Fruit fly (Drosophila melanogaster) whole organism, embryonic: ENCODE results near the gene CG7781.

ENCODE experiments used
- Abd-B ChIP-seq: fragments of 200-800 bp; sonication (Bioruptor generic); optimal IDR thresholded peaks from 2 replicates; lab custom pipeline; 2018; ENCODE audit warnings: missing biosample characterization, mild to moderate bottlenecking, missing genetic modification characterization, moderate library complexity
- Bdp1 ChIP-seq: fragments of 200-800 bp; sonication (Bioruptor generic); optimal IDR thresholded peaks from 3 replicates; lab custom pipeline; 2016; ENCODE audit warnings: missing biosample characterization, missing genetic modification characterization
- Bteb2 ChIP-seq: fragments of 200-800 bp; sonication (Bioruptor generic); optimal IDR thresholded peaks from 2 replicates; lab custom pipeline; 2016; ENCODE audit warnings: missing biosample characterization, missing genetic modification characterization
- CG11504 ChIP-seq: fragments of 200-800 bp; sonication (Bioruptor generic); optimal IDR thresholded peaks from 3 replicates; lab custom pipeline; 2019; ENCODE audit warnings: missing biosample characterization, mild to moderate bottlenecking, missing genetic modification characterization, moderate library complexity
- CG15601 ChIP-seq: fragments of 200-800 bp; sonication (Bioruptor generic); optimal IDR thresholded peaks from 3 replicates; lab custom pipeline; 2019; ENCODE audit warnings: missing biosample characterization, mild to moderate bottlenecking, missing genetic modification characterization, moderate library complexity
- CG1647 ChIP-seq: fragments of 200-800 bp; sonication (Bioruptor generic); optimal IDR thresholded peaks from 3 replicates; lab custom pipeline; 2016; ENCODE audit warnings: missing biosample characterization, missing genetic modification characterization
- CG16863 ChIP-seq: fragments of 200-800 bp; sonication (Bioruptor generic); optimal IDR thresholded peaks from 3 replicates; lab custom pipeline; 2016; ENCODE audit warnings: missing biosample characterization, missing genetic modification characterization
- CG17612 ChIP-seq: fragments of 200-800 bp; sonication (Bioruptor generic); IDR thresholded peaks from 2 replicates; pipeline ENCODE4 v1.3.6; 2022; ENCODE audit warnings: missing biosample characterization, missing genetic modification characterization
- CG30020 ChIP-seq: fragments of 200-800 bp; optimal IDR thresholded peaks from 2 replicates; lab custom pipeline; 2019; ENCODE audit warnings: missing biosample characterization, mild to moderate bottlenecking, missing genetic modification characterization, moderate library complexity
- CG30431 ChIP-seq: fragments of 200-800 bp; sonication (Bioruptor generic); optimal IDR thresholded peaks from 2 replicates; lab custom pipeline; 2017; ENCODE audit warnings: missing biosample characterization, missing genetic modification characterization
- CG3065 ChIP-seq: fragments of 200-800 bp; sonication (Bioruptor generic); optimal IDR thresholded peaks from 2 replicates; lab custom pipeline; 2016; ENCODE audit warnings: missing biosample characterization, missing genetic modification characterization
- CG3407 ChIP-seq: fragments of 200-800 bp; sonication (Bioruptor generic); optimal IDR thresholded peaks from 2 replicates; lab custom pipeline; 2018; ENCODE audit warnings: missing biosample characterization, mild to moderate bottlenecking, missing genetic modification characterization
- CG6272 ChIP-seq: fragments of 200-800 bp; sonication (Bioruptor generic); IDR thresholded peaks from 2 replicates; pipeline ENCODE4 v1.3.6; 2022; ENCODE audit warnings: missing biosample characterization, missing genetic modification characterization
- CG6854 ChIP-seq: fragments of 200-800 bp; sonication (Bioruptor generic); optimal IDR thresholded peaks from 3 replicates; lab custom pipeline; 2017; ENCODE audit warnings: missing biosample characterization, mild to moderate bottlenecking, missing genetic modification characterization
- CG7928 ChIP-seq: fragments of 200-800 bp; sonication (Bioruptor generic); optimal IDR thresholded peaks from 2 replicates; lab custom pipeline; 2017; ENCODE audit warnings: missing biosample characterization, mild to moderate bottlenecking, missing genetic modification characterization
- CG8478 ChIP-seq: fragments of >200 bp; optimal IDR thresholded peaks from 2 replicates; lab custom pipeline; 2018
- CkIIα-i1 ChIP-seq: fragments of 200-800 bp; sonication (Bioruptor generic); IDR thresholded peaks from 2 replicates; pipeline ENCODE4 v1.3.6; 2022; ENCODE audit warnings: missing biosample characterization, missing genetic modification characterization
- D ChIP-seq, 2 experiments: fragments of 200-800 bp in 1 of 2; fragments of >200 bp in 1 of 2; sonication (Bioruptor generic) in 1 of 2; optimal IDR thresholded peaks; 2 replicates in 1 of 2; 3 replicates in 1 of 2; lab custom pipeline; 2017; ENCODE audit warnings: mild to moderate bottlenecking in 1 of 2, missing biosample characterization in 1 of 2, missing genetic modification characterization in 1 of 2, missing genetic modification reagents in 1 of 2
- ERR ChIP-seq: fragments of 200-800 bp; sonication (Bioruptor generic); optimal IDR thresholded peaks from 2 replicates; lab custom pipeline; 2016; ENCODE audit warnings: missing biosample characterization, missing genetic modification characterization
- HLH54F ChIP-seq: fragments of 200-800 bp; sonication (Bioruptor generic); optimal IDR thresholded peaks from 3 replicates; lab custom pipeline; 2016; ENCODE audit warnings: missing biosample characterization, missing genetic modification characterization
- HLHmδ ChIP-seq: fragments of 200-800 bp; sonication (Bioruptor generic); optimal IDR thresholded peaks from 2 replicates; lab custom pipeline; 2018; ENCODE audit warnings: missing biosample characterization, mild to moderate bottlenecking, missing genetic modification characterization, moderate library complexity
- Jarid2 ChIP-seq: fragments of 200-800 bp; sonication (Bioruptor generic); optimal IDR thresholded peaks from 3 replicates; lab custom pipeline; 2017; ENCODE audit warnings: mild to moderate bottlenecking, missing biosample characterization, missing genetic modification reagents, missing genetic modification characterization
- MESR4 ChIP-seq: fragments of 200-800 bp; sonication (Bioruptor generic); optimal IDR thresholded peaks from 2 replicates; lab custom pipeline; 2018; ENCODE audit warnings: missing biosample characterization, mild to moderate bottlenecking, missing genetic modification characterization, moderate library complexity
- Max ChIP-seq: fragments of 200-800 bp; sonication (Bioruptor generic); optimal IDR thresholded peaks from 2 replicates; lab custom pipeline; 2016; ENCODE audit warnings: missing biosample characterization, mild to moderate bottlenecking, missing genetic modification characterization
- Med ChIP-seq: fragments of 200-800 bp; sonication (Bioruptor generic); peaks from one replicate; lab custom pipeline; 2016; ENCODE audit warnings: missing biosample characterization, missing genetic modification characterization, mild to moderate bottlenecking, inconsistent platforms, moderate library complexity
- Nf-YB ChIP-seq: fragments of 200-800 bp; sonication (Bioruptor generic); optimal IDR thresholded peaks from 3 replicates; lab custom pipeline; 2019; ENCODE audit warnings: missing biosample characterization, mild to moderate bottlenecking, missing genetic modification characterization, moderate library complexity
- Side ChIP-seq: fragments of 200-800 bp; sonication (Bioruptor generic); optimal IDR thresholded peaks from 2 replicates; lab custom pipeline; 2016; ENCODE audit warnings: missing biosample characterization, missing genetic modification characterization
- Six4 ChIP-seq: fragments of 200-800 bp; sonication (Bioruptor generic); optimal IDR thresholded peaks from 2 replicates; lab custom pipeline; 2016; ENCODE audit warnings: missing biosample characterization, missing genetic modification characterization
- Sry-β ChIP-seq: fragments of 200-800 bp; sonication (Bioruptor generic); optimal IDR thresholded peaks from 2 replicates; lab custom pipeline; 2018; ENCODE audit warnings: missing biosample characterization, mild to moderate bottlenecking, missing genetic modification characterization, moderate library complexity
- Stat92E ChIP-seq, 3 experiments: fragments of >200 bp in 2 of 3; fragments of 200-800 bp in 1 of 3; sonication (Bioruptor generic) in 1 of 3; optimal IDR thresholded peaks; 2 replicates each; lab custom pipeline; 2017 to 2019; ENCODE audit warnings: missing biosample characterization in 3 of 3, missing genetic modification characterization in 3 of 3, mild to moderate bottlenecking in 1 of 3, moderate library complexity in 1 of 3
- Taf1 ChIP-seq: fragments of 200-800 bp; sonication (Bioruptor generic); IDR thresholded peaks from 2 replicates; pipeline ENCODE4 v1.3.6; 2022; ENCODE audit warnings: missing biosample characterization, missing genetic modification characterization
- Xbp1 ChIP-seq: fragments of 200-800 bp; sonication (Bioruptor generic); optimal IDR thresholded peaks from 3 replicates; lab custom pipeline; 2016; ENCODE audit warnings: missing biosample characterization, mild to moderate bottlenecking, missing genetic modification characterization
- Xrp1 ChIP-seq: fragments of 200-800 bp; sonication (Bioruptor generic); IDR thresholded peaks from 2 replicates; pipeline ENCODE4 v1.3.6; 2022; ENCODE audit warnings: missing biosample characterization, missing genetic modification characterization
- ab ChIP-seq: fragments of 200-800 bp; sonication (Bioruptor generic); optimal IDR thresholded peaks from 2 replicates; lab custom pipeline; 2016; ENCODE audit warnings: missing biosample characterization, missing genetic modification characterization
- amos ChIP-seq: fragments of 200-800 bp; sonication (Bioruptor generic); IDR thresholded peaks from 2 replicates; pipeline ENCODE4 v1.3.6; 2022; ENCODE audit warnings: missing biosample characterization, missing genetic modification characterization; ENCODE audit not compliant: partially characterized antibody
- btn ChIP-seq: fragments of 200-800 bp; sonication (Bioruptor generic); optimal IDR thresholded peaks from 2 replicates; lab custom pipeline; 2016; ENCODE audit warnings: missing biosample characterization, missing genetic modification characterization
- chif ChIP-seq, 2 experiments: fragments of 200-800 bp; sonication (Bioruptor generic); optimal IDR thresholded peaks; 3 replicates each; lab custom pipeline; 2016; ENCODE audit warnings: missing biosample characterization in 2 of 2, missing genetic modification characterization in 2 of 2
- da ChIP-seq: fragments of 200-800 bp; sonication (Bioruptor generic); optimal IDR thresholded peaks from 2 replicates; lab custom pipeline; 2016; ENCODE audit warnings: missing biosample characterization, missing genetic modification characterization
- emc ChIP-seq: fragments of 200-800 bp; sonication (Bioruptor generic); optimal IDR thresholded peaks from 2 replicates; lab custom pipeline; 2016; ENCODE audit warnings: missing biosample characterization, missing genetic modification characterization
- ftz-f1 ChIP-seq: fragments of 200-800 bp; sonication (Bioruptor generic); optimal IDR thresholded peaks from 2 replicates; lab custom pipeline; 2016; ENCODE audit warnings: missing biosample characterization, missing genetic modification characterization
- ham ChIP-seq: fragments of 200-800 bp; sonication (Bioruptor generic); IDR thresholded peaks from 2 replicates; pipeline ENCODE4 v1.3.6; 2022; ENCODE audit warnings: missing biosample characterization, missing genetic modification characterization
- jigr1 ChIP-seq: fragments of 200-800 bp; sonication (Bioruptor generic); IDR thresholded peaks from 3 replicates; pipeline ENCODE4 v1.3.6; 2022; ENCODE audit warnings: missing biosample characterization, missing genetic modification characterization
- knrl ChIP-seq: fragments of 200-800 bp; sonication (Bioruptor generic); IDR thresholded peaks from 3 replicates; pipeline ENCODE4 v1.3.6; 2022; ENCODE audit warnings: missing biosample characterization, missing genetic modification characterization; ENCODE audit not compliant: partially characterized antibody
- lab ChIP-seq: fragments of 200-800 bp; sonication (Bioruptor generic); optimal IDR thresholded peaks from 3 replicates; lab custom pipeline; 2017; ENCODE audit warnings: missing biosample characterization, missing genetic modification characterization, mild to moderate bottlenecking, moderate library complexity, missing genetic modification reagents
- salm ChIP-seq: fragments of 200-800 bp; sonication (Bioruptor generic); optimal IDR thresholded peaks from 2 replicates; lab custom pipeline; 2018; ENCODE audit warnings: missing biosample characterization, mild to moderate bottlenecking, missing genetic modification characterization
- sens-2 ChIP-seq: fragments of 200-800 bp; sonication (Bioruptor generic); IDR thresholded peaks from 2 replicates; pipeline ENCODE4 v1.3.6; 2022; ENCODE audit warnings: missing biosample characterization, missing genetic modification characterization
- seq ChIP-seq: fragments of 200-800 bp; sonication (Bioruptor generic); IDR thresholded peaks from 2 replicates; pipeline ENCODE4 v1.3.6; 2022; ENCODE audit warnings: missing biosample characterization, missing genetic modification characterization
- ssp ChIP-seq: fragments of 200-800 bp; sonication (Bioruptor generic); IDR thresholded peaks from 2 replicates; pipeline ENCODE4 v1.3.6; 2022; ENCODE audit warnings: missing biosample characterization, missing genetic modification characterization
- tx ChIP-seq: fragments of 200-800 bp; sonication (Bioruptor generic); optimal IDR thresholded peaks from 2 replicates; lab custom pipeline; 2016; ENCODE audit warnings: missing biosample characterization, missing genetic modification characterization

Gene CG7781

dm6 chr2L:8292159-8292887, 32.9 kb downstream of the CG7781 start (continued):
- TF ChIP-seq Bteb2 (peak; percentile 96), chif (GFP tag; optimal IDR thresholded peaks at IDR 0.05; lab: Kevin White, UChicago) (peak; percentile 91 to 96), CG1647 (GFP tag; lab: Kevin White, UChicago) (peak; percentile 93), Xrp1 (peak; percentile 98), Med (GFP tag; lab: Kevin White, UChicago) (peak; percentile 99), ab (GFP tag; lab: Kevin White, UChicago) (peak; percentile 68), HLHmδ (GFP tag; lab: Kevin White, UChicago) (no peak), Sry-β (GFP tag; lab: Kevin White, UChicago) (peak; percentile 63), knrl (GFP tag; lab: Robert Waterston, UW) (no peak), Six4 (GFP tag; lab: Kevin White, UChicago) (peak; percentile 95), ham (peak; percentile 85), Nf-YB (GFP tag; lab: Kevin White, UChicago) (peak; percentile 84), CG16863 (GFP tag; lab: Kevin White, UChicago) (peak; percentile 94), MESR4 (peak; percentile 46), Stat92E (GFP tag; optimal IDR thresholded peaks at IDR 0.05; lab: Kevin White, UChicago) (peak in 1 of 3 experiments; percentile 94), lab (GFP tag; lab: Kevin White, UChicago) (peak; percentile 97), seq (GFP tag; lab: Robert Waterston, UW) (peak; percentile 97), sens-2 (peak; percentile 93), tx (GFP tag; lab: Kevin White, UChicago) (peak; percentile 91), emc (GFP tag; lab: Kevin White, UChicago) (peak; percentile 21), CG11504 (tag; lab: Kevin White, UChicago) (peak; percentile 97), CG6854 (GFP tag; lab: Kevin White, UChicago) (peak; percentile 92), Abd-B (GFP tag; lab: Kevin White, UChicago) (peak; percentile 87), ftz-f1 (GFP tag; lab: Kevin White, UChicago) (peak; percentile 57), salm (tag; lab: Kevin White, UChicago) (peak; percentile 98), Bdp1 (GFP tag; lab: Kevin White, UChicago) (peak; percentile 81), Taf1 (GFP tag; lab: Robert Waterston, UW) (peak; percentile 94), CG6272 (peak; percentile 93), CG3407 (GFP tag; lab: Kevin White, UChicago) (peak; percentile 90), D (optimal IDR thresholded peaks at IDR 0.05; lab: Kevin White, UChicago) (no peak), D (GFP tag; optimal IDR thresholded peaks at IDR 0.05; lab: Kevin White, UChicago) (peak; percentile 95), CG8478 (no peak), CG15601 (peak; percentile 96), CG3065 (GFP tag; lab: Kevin White, UChicago) (peak; percentile 76), CG17612 (GFP tag; lab: Robert Waterston, UW) (peak; percentile 91), Max (peak; percentile 95), Side (GFP tag; lab: Kevin White, UChicago) (peak; percentile 95), ERR (peak; percentile 79), Xbp1 (peak; percentile 94), CG30431 (peak; percentile 85), CG30020 (tag; lab: Kevin White, UChicago) (peak; percentile 81), Jarid2 (peak; percentile 70), CkIIα-i1 (GFP tag; lab: Robert Waterston, UW) (peak; percentile 84), btn (GFP tag; lab: Kevin White, UChicago) (peak; percentile 84), amos (GFP tag; lab: Robert Waterston, UW) (no peak), HLH54F (GFP tag; lab: Kevin White, UChicago) (peak; percentile 91), jigr1 (GFP tag; lab: Robert Waterston, UW) (peak; percentile 94), ssp (GFP tag; lab: Robert Waterston, UW) (peak; percentile 90), CG7928 (peak; percentile 76), da (peak; percentile 81)
